Worm (Caenorhabditis elegans) whole organism, L1 larva: ENCODE data around the gene sea-2.
A peak's percentile ranks its signal among the peaks of the same experiment; 100 is the strongest.

Experiments
- C04F5.9 ChIP-seq: sonication (generic microtip); optimal IDR thresholded peaks from 2 replicates; lab custom pipeline; 2016; ENCODE audit warnings: missing genetic modification characterization, missing compliant biosample characterization
- C34B4.2 ChIP-seq: sonication (generic microtip); optimal IDR thresholded peaks from 2 replicates; lab custom pipeline; 2017; ENCODE audit warnings: mild to moderate bottlenecking, missing genetic modification characterization, missing compliant biosample characterization
- Y116A8C.19 ChIP-seq: sonication (generic microtip); optimal IDR thresholded peaks from 2 replicates; lab custom pipeline; 2016; ENCODE audit warnings: missing compliant biosample characterization, missing genetic modification characterization, borderline replicate concordance
- alr-1 ChIP-seq: fragments of 200-800 bp; sonication (Bioruptor generic); optimal IDR thresholded peaks from 2 replicates; lab custom pipeline; 2018; ENCODE audit warnings: borderline replicate concordance, mild to moderate bottlenecking, missing genetic modification characterization, missing compliant biosample characterization
- ceh-8 ChIP-seq: fragments of 200-800 bp; sonication (Bioruptor generic); optimal IDR thresholded peaks from 2 replicates; lab custom pipeline; 2018; ENCODE audit warnings: mild to moderate bottlenecking, missing genetic modification characterization, moderate library complexity, missing compliant biosample characterization
- ceh-82 ChIP-seq, 3 experiments: fragments of 150-350 bp in 1 of 3; sonication (generic microtip) in 2 of 3; optimal IDR thresholded peaks; 2 replicates each; lab custom pipeline; 2014 to 2017; ENCODE audit warnings: missing biosample characterization in 3 of 3, missing genetic modification characterization in 3 of 3
- ces-1 ChIP-seq: fragments of 150-350 bp; optimal IDR thresholded peaks from 2 replicates; lab custom pipeline; 2014; ENCODE audit warnings: missing biosample characterization, missing genetic modification reagents, missing genetic modification characterization
- dsc-1 ChIP-seq: sonication (generic microtip); optimal IDR thresholded peaks from 2 replicates; lab custom pipeline; 2016; ENCODE audit warnings: mild to moderate bottlenecking, missing genetic modification characterization, missing compliant biosample characterization
- efl-1 ChIP-seq, 4 experiments: fragments of 150-350 bp; optimal IDR thresholded peaks in 3 of 4; peaks in 1 of 4; 1 replicate in 1 of 4; 2 replicates in 3 of 4; lab custom pipeline; 2014; ENCODE audit warnings: missing biosample characterization in 2 of 4, missing genetic modification characterization in 2 of 4, missing genetic modification reagents in 2 of 4
- elt-2 ChIP-seq: sonication (generic microtip); optimal IDR thresholded peaks from 2 replicates; lab custom pipeline; 2016; ENCODE audit warnings: missing genetic modification characterization, mild to moderate bottlenecking, inconsistent platforms, missing compliant biosample characterization, missing genetic modification reagents
- hlh-17 ChIP-seq: fragments of 200-800 bp; sonication (Bioruptor generic); optimal IDR thresholded peaks from 2 replicates; lab custom pipeline; 2018; ENCODE audit warnings: missing genetic modification characterization, mild to moderate bottlenecking, missing compliant biosample characterization, moderate library complexity, borderline replicate concordance
- hlh-4 ChIP-seq: sonication (generic microtip); optimal IDR thresholded peaks from 2 replicates; lab custom pipeline; 2016; ENCODE audit warnings: mild to moderate bottlenecking, missing genetic modification characterization, missing compliant biosample characterization
- isw-1 ChIP-seq: fragments of 200-800 bp; sonication (Bioruptor generic); IDR thresholded peaks from 2 replicates; pipeline ENCODE4 v1.3.6; 2022; ENCODE audit warnings: missing genetic modification characterization, missing compliant biosample characterization
- lin-14 ChIP-seq: fragments of 200-800 bp; sonication (Bioruptor generic); optimal IDR thresholded peaks from 2 replicates; lab custom pipeline; 2018; ENCODE audit warnings: mild to moderate bottlenecking, missing genetic modification characterization, moderate library complexity, missing compliant biosample characterization
- lin-15B ChIP-seq: fragments of 150-350 bp; sonication (generic microtip); optimal IDR thresholded peaks from 3 replicates; lab custom pipeline; 2014; ENCODE audit warnings: missing biosample characterization, missing genetic modification characterization
- lir-3 ChIP-seq: sonication (generic microtip); optimal IDR thresholded peaks from 2 replicates; lab custom pipeline; 2016; ENCODE audit warnings: mild to moderate bottlenecking, missing genetic modification characterization, moderate library complexity, missing compliant biosample characterization; ENCODE audit not compliant: poor library complexity
- mef-2 ChIP-seq: fragments of 150-350 bp; optimal IDR thresholded peaks from 2 replicates; lab custom pipeline; 2014; ENCODE audit warnings: missing biosample characterization, missing genetic modification characterization
- mep-1 ChIP-seq: fragments of 150-350 bp; optimal IDR thresholded peaks from 2 replicates; lab custom pipeline; 2014; ENCODE audit warnings: missing biosample characterization, missing genetic modification characterization
- nhr-11 ChIP-seq: fragments of 150-350 bp; optimal IDR thresholded peaks from 2 replicates; lab custom pipeline; 2014; ENCODE audit warnings: missing biosample characterization, missing genetic modification characterization
- nhr-12 ChIP-seq: sonication (generic microtip); optimal IDR thresholded peaks from 2 replicates; lab custom pipeline; 2017; ENCODE audit warnings: missing biosample characterization, missing genetic modification characterization
- nhr-28 ChIP-seq: fragments of 150-350 bp; optimal IDR thresholded peaks from 2 replicates; lab custom pipeline; 2014; ENCODE audit warnings: missing biosample characterization, missing genetic modification characterization
- nhr-76 ChIP-seq: sonication (generic microtip); optimal IDR thresholded peaks from 2 replicates; lab custom pipeline; 2017; ENCODE audit warnings: missing biosample characterization, missing genetic modification characterization
- nhr-84 ChIP-seq: sonication (generic microtip); optimal IDR thresholded peaks from 2 replicates; lab custom pipeline; 2017; ENCODE audit warnings: missing biosample characterization, missing genetic modification characterization
- nhr-85 ChIP-seq: sonication (generic microtip); peaks from one replicate; lab custom pipeline; 2016; ENCODE audit warnings: missing genetic modification characterization, inconsistent platforms, missing compliant biosample characterization
- nhr-90 ChIP-seq: sonication (generic microtip); optimal IDR thresholded peaks from 2 replicates; lab custom pipeline; 2016; ENCODE audit warnings: mild to moderate bottlenecking, missing genetic modification characterization, missing compliant biosample characterization; ENCODE audit not compliant: poor library complexity
- pax-3 ChIP-seq: fragments of 200-800 bp; sonication (Bioruptor generic); optimal IDR thresholded peaks from 2 replicates; lab custom pipeline; 2018; ENCODE audit warnings: mild to moderate bottlenecking, missing genetic modification characterization, moderate library complexity, missing compliant biosample characterization
- pqm-1 ChIP-seq: sonication (generic microtip); optimal IDR thresholded peaks from 3 replicates; lab custom pipeline; 2017; ENCODE audit warnings: missing biosample characterization, missing genetic modification characterization
- snpc-4 ChIP-seq: fragments of 150-350 bp; optimal IDR thresholded peaks from 2 replicates; lab custom pipeline; 2014; ENCODE audit warnings: missing biosample characterization, missing genetic modification characterization
- snu-23 ChIP-seq: sonication (generic microtip); optimal IDR thresholded peaks from 2 replicates; lab custom pipeline; 2016; ENCODE audit warnings: missing genetic modification characterization, missing compliant biosample characterization
- sox-4 ChIP-seq: sonication (generic microtip); optimal IDR thresholded peaks from 2 replicates; lab custom pipeline; 2016; ENCODE audit warnings: missing genetic modification characterization, missing compliant biosample characterization
- sptf-1 ChIP-seq: fragments of 150-350 bp; optimal IDR thresholded peaks from 2 replicates; lab custom pipeline; 2014; ENCODE audit warnings: missing biosample characterization, missing genetic modification characterization
- swsn-7 ChIP-seq: sonication (generic microtip); optimal IDR thresholded peaks from 2 replicates; lab custom pipeline; 2016; ENCODE audit warnings: missing genetic modification characterization, missing compliant biosample characterization
- tbx-2 ChIP-seq: sonication (generic microtip); optimal IDR thresholded peaks from 2 replicates; lab custom pipeline; 2016; ENCODE audit warnings: missing genetic modification characterization, missing compliant biosample characterization
- unc-30 ChIP-seq: sonication (generic microtip); optimal IDR thresholded peaks from 2 replicates; lab custom pipeline; 2017; ENCODE audit warnings: missing biosample characterization, missing genetic modification characterization
- unc-98 ChIP-seq: fragments of 200-800 bp; sonication (Bioruptor generic); IDR thresholded peaks from 2 replicates; pipeline ENCODE4 v1.3.6; 2022; ENCODE audit warnings: missing genetic modification characterization, missing compliant biosample characterization
- xbp-1 ChIP-seq: sonication (generic microtip); optimal IDR thresholded peaks from 2 replicates; lab custom pipeline; 2016; ENCODE audit warnings: missing genetic modification characterization, missing compliant biosample characterization
- zip-4 ChIP-seq: fragments of 200-800 bp; sonication (Bioruptor generic); optimal IDR thresholded peaks from 2 replicates; lab custom pipeline; 2018; ENCODE audit warnings: mild to moderate bottlenecking, missing genetic modification characterization, moderate library complexity, missing compliant biosample characterization

The sea-2 gene

ce11 chrII:3930478-3931182 lies 19.5 kb upstream of the sea-2 start (continued):
- TF ChIP-seq dsc-1 (tag; lab: Kevin White, UChicago): no peak
- TF ChIP-seq elt-2 (tag; lab: Kevin White, UChicago): no peak
- TF ChIP-seq unc-30 (tag; lab: Kevin White, UChicago): no peak
- no peak for TF ChIP-seq lir-3 (tag; lab: Kevin White, UChicago)
- TF ChIP-seq xbp-1 (tag; lab: Kevin White, UChicago): peak; percentile 15
- TF ChIP-seq mep-1: peak; percentile 21
- no peak for TF ChIP-seq hlh-17 (GFP tag; lab: Kevin White, UChicago)
- no peak for TF ChIP-seq pqm-1 (tag; lab: Kevin White, UChicago)
- TF ChIP-seq snu-23 (GFP tag; lab: Kevin White, UChicago): peak; percentile 59
- no peak for TF ChIP-seq sptf-1 (tag; lab: Kevin White, UChicago)
- peak; percentile 15 for TF ChIP-seq tbx-2 (tag; lab: Kevin White, UChicago)
- no peak for TF ChIP-seq alr-1 (tag; lab: Kevin White, UChicago)
- no peak for TF ChIP-seq C04F5.9 (tag; lab: Kevin White, UChicago)
- TF ChIP-seq C34B4.2 (tag; lab: Kevin White, UChicago): no peak
- no peak for TF ChIP-seq nhr-11
- no peak for TF ChIP-seq pax-3 (tag; lab: Kevin White, UChicago)

- no peak for TF ChIP-seq sox-4 (tag; lab: Kevin White, UChicago)
- TF ChIP-seq nhr-76 (tag; lab: Kevin White, UChicago): no peak
- no peak for TF ChIP-seq mep-1
- no peak for TF ChIP-seq snu-23 (GFP tag; lab: Kevin White, UChicago)
- TF ChIP-seq elt-2 (tag; lab: Kevin White, UChicago): no peak
- TF ChIP-seq isw-1 (GFP tag; lab: Robert Waterston, UW): no peak
- TF ChIP-seq ceh-82 (tag; optimal IDR thresholded peaks at IDR 0.05; lab: Kevin White, UChicago): no peak
- no peak for TF ChIP-seq ces-1 (GFP tag; lab: Kevin White, UChicago)
- TF ChIP-seq hlh-4 (tag; lab: Kevin White, UChicago): no peak
Measured at ce11 chrII:3931230-3931629, 18.9 kb upstream of the sea-2 start.

DNA sequence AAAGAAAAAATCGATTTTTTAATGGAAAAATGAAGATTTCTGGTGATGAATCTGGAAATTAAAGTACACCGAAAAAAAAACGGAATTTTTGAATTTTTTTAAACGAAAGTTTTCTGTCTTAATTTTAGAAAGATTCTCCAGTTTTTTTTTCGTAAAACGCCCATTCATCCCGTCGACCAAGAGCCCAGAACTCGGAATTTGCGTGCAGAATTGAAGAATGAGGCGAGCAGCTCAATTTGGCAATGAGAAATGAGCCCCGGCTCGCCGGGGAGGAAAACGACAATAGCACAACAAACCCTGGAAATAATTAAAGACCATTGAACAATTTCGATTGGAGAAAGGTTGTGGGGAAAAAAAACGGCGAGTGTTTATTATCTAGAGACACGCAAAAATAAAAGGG lies 18.4 kb upstream of the sea-2 start:
- TF ChIP-seq snpc-4 (tag; lab: Kevin White, UChicago): no peak
- TF ChIP-seq lin-14: no peak
- TF ChIP-seq lin-15B (tag; lab: Kevin White, UChicago): no peak
- TF ChIP-seq ceh-8 (GFP tag; lab: Kevin White, UChicago): no peak
- no peak for TF ChIP-seq unc-30 (tag; lab: Kevin White, UChicago)
- no peak for TF ChIP-seq nhr-85
- TF ChIP-seq nhr-28 (tag; lab: Kevin White, UChicago): no peak

DNA sequence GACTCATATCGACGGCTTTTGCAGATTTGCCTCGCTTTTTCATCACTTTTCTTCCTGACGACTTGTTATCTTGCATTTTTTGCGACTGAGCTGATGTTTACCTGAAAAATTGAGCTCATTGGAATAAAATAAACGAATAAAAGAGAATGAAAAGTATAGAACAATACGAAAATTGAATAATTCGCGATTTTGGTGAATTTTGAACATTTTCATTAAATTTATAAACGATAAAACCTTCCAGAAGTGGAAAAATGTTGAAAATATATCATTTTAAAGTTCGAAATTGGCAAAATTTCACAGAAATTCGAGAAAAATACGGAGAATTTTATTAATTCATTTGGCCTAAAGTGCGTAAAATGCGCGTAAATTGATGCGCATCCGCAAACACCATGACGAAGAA lies 16.5 kb upstream of the sea-2 start, which contains the start of gene Y14H12B.2:
TSS of gene Y14H12B.2 (minus strand) at position 101 of the 400 bp plus-strand sequence.
- TF ChIP-seq Y116A8C.19 (tag; lab: Kevin White, UChicago): no peak
- peak in 1 of 2 experiments; percentile 82 for TF ChIP-seq efl-1 (optimal IDR thresholded peaks at IDR 0.05; lab: Kevin White, UChicago)
- TF ChIP-seq efl-1 (GFP tag; optimal IDR thresholded peaks at IDR 0.05 in 1 of 2; lab: Kevin White, UChicago): peak in 1 of 2 experiments; percentile 24
- TF ChIP-seq, all 84 proteins: peak for 1

- TF ChIP-seq unc-98: no peak
- no peak for TF ChIP-seq lin-15B (tag; lab: Kevin White, UChicago)
- TF ChIP-seq swsn-7 (tag; lab: Kevin White, UChicago): no peak
- no peak for TF ChIP-seq nhr-84 (tag; lab: Kevin White, UChicago)
- no peak for TF ChIP-seq zip-4
- no peak for TF ChIP-seq mef-2 (tag; lab: Kevin White, UChicago)
- TF ChIP-seq ces-1 (GFP tag; lab: Kevin White, UChicago): no peak
- no peak for TF ChIP-seq nhr-12 (tag; lab: Kevin White, UChicago)
- no peak for TF ChIP-seq nhr-90 (tag; lab: Kevin White, UChicago)
- TF ChIP-seq, all 84 proteins: peak for 0
Measured at ce11 chrII:3934085-3934484, 16.1 kb upstream of the sea-2 start, which contains the start of gene Y14H12B.1. Gene Y14H12B.1, plus strand, starts transcription at chrII:3934447.
